Worm (Caenorhabditis elegans): ENCODE measurements around the gene T04A6.1.

ce11 chrIII:7625086-7625485 lies 8.8 kb downstream of the T04A6.1 start, which contains the start of gene fbn-1:
- TF ChIP-seq ZK546.5 (tag; optimal IDR thresholded peaks at IDR 0.05), result no peak
- no peak for TF ChIP-seq ceh-9 (tag; optimal IDR thresholded peaks at IDR 0.05)
- no peak for TF ChIP-seq ztf-4 (tag; optimal IDR thresholded peaks at IDR 0.05)
- TF ChIP-seq zag-1 (tag; optimal IDR thresholded peaks at IDR 0.05), result no peak
- TF ChIP-seq elt-2 (tag; optimal IDR thresholded peaks at IDR 0.05), result no peak

Data from whole organism, L3 larva.